Fruit fly (Drosophila melanogaster): ENCODE results near the gene CG12971.
A peak's percentile ranks its signal among the peaks of the same experiment; 100 is the strongest.

The CG12971 gene

DNA sequence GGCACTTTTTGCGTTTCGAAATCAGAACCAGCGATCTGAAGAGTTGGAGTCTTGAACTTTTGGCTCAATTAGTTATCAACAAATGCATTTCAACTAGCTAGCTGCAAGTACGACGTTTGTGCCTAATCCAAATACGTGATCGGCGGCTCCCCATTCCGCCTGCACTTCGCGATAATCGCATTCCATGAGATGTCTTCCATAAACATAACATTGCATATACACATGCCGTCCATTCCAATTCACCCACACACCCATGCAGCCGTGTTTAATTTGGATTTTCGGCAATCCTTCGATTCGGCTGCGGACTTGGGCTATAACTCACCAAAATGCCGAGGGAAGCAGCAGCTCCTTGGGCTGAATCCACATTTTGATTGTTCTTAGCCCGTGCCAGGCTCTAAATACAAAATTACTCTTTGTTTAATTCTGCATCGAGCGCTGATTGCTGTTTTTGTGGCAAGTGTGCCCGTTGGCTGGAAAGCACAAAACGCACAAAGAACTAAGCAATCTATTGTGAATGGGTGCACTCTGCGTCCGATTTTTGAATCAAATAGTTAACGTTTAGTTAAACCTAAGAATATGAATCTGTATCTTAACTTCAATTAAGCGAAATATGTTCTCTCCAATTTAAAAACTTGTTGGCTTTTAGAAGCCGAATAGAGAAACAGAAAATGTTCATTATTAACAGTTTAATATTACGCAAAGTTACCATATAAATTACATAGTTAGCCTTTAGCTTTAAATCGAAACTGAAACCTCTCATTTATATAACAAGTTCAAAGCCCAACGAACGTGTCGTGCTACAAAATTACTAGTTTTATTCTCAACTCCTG is 12.8 kb downstream of the CG12971 start, which contains the start of the genes Tbc1d8-9 and CG32436 (continued):
- no peak for TF ChIP-seq grau (tag; optimal IDR thresholded peaks at IDR 0.05)
- no peak for TF ChIP-seq CG6272 (GFP tag; IDR thresholded peaks at IDR 0.05)
- TF ChIP-seq CG17359 (tag; optimal IDR thresholded peaks at IDR 0.05), result no peak
- no peak for TF ChIP-seq gsb (GFP tag; IDR thresholded peaks at IDR 0.05)
- peak; percentile 68 for TF ChIP-seq Med (GFP tag)
- TF ChIP-seq CG14965 (GFP tag; optimal IDR thresholded peaks at IDR 0.05; ENCODE audit: borderline replicate concordance), result no peak
- TF ChIP-seq H2.0 (GFP tag; IDR thresholded peaks at IDR 0.05), result no peak
- peak in 1 of 3 experiments; percentile 10 for TF ChIP-seq Stat92E (GFP tag; optimal IDR thresholded peaks at IDR 0.05)
- peak; percentile 84 for TF ChIP-seq nerfin-1 (tag; optimal IDR thresholded peaks at IDR 0.05)
- TF ChIP-seq Drgx (GFP tag; IDR thresholded peaks at IDR 0.05), result no peak; the same call in 1 of the 2 replicates
- no peak for TF ChIP-seq CoRest (tag; optimal IDR thresholded peaks at IDR 0.05)
- TF ChIP-seq NC2β (GFP tag; optimal IDR thresholded peaks at IDR 0.05), result no peak
- TF ChIP-seq sens (GFP tag), result peak; percentile 42
- TF ChIP-seq unc-4 (GFP tag; IDR thresholded peaks at IDR 0.05; ENCODE audit: partially characterized antibody), result peak; percentile 37; the same call in 1 of the 2 replicates
- TF ChIP-seq CG8765 (GFP tag; IDR thresholded peaks at IDR 0.05), result no peak
- TF ChIP-seq Bgb (GFP tag; IDR thresholded peaks at IDR 0.05; ENCODE audit: partially characterized antibody), result peak; percentile 47; the same call in 1 of the 2 replicates
- peak; percentile 30 for TF ChIP-seq CG17829 (tag; optimal IDR thresholded peaks at IDR 0.05)
- no peak for TF ChIP-seq CG11504 (tag; optimal IDR thresholded peaks at IDR 0.05)
- TF ChIP-seq CG2875 (GFP tag; optimal IDR thresholded peaks at IDR 0.05), result no peak
- no peak for TF ChIP-seq D19B (GFP tag; optimal IDR thresholded peaks at IDR 0.05)
- TF ChIP-seq shn (GFP tag; optimal IDR thresholded peaks at IDR 0.05), result no peak
- TF ChIP-seq cwo (GFP tag; optimal IDR thresholded peaks at IDR 0.05), result no peak
- peak; percentile 8 for TF ChIP-seq p53 (GFP tag; optimal IDR thresholded peaks at IDR 0.05)
- TF ChIP-seq Spps (tag; optimal IDR thresholded peaks at IDR 0.05), result no peak
- TF ChIP-seq CG8089 (GFP tag; optimal IDR thresholded peaks at IDR 0.05), result no peak
- TF ChIP-seq unpg (GFP tag; optimal IDR thresholded peaks at IDR 0.05), result no peak
- peak; percentile 56 for TF ChIP-seq Ets97D (GFP tag; optimal IDR thresholded peaks at IDR 0.05)
- no peak for TF ChIP-seq CG17802 (tag; optimal IDR thresholded peaks at IDR 0.05)
- peak; percentile 1 for TF ChIP-seq dm (GFP tag; optimal IDR thresholded peaks at IDR 0.05)
- TF ChIP-seq CG4360 (GFP tag; IDR thresholded peaks at IDR 0.05), result peak; percentile 81
- TF ChIP-seq abd-A (tag; optimal IDR thresholded peaks at IDR 0.05), result no peak
- peak; percentile 19; the same call in 1 of the 2 replicates for TF ChIP-seq ato (GFP tag; IDR thresholded peaks at IDR 0.05; ENCODE audit: partially characterized antibody)
- TF ChIP-seq btn (GFP tag; optimal IDR thresholded peaks at IDR 0.05), result no peak
- TF ChIP-seq CG4854 (GFP tag; optimal IDR thresholded peaks at IDR 0.05), result no peak
- TF ChIP-seq CG10654 (GFP tag; optimal IDR thresholded peaks at IDR 0.05), result no peak
- TF ChIP-seq Vsx1 (GFP tag; optimal IDR thresholded peaks at IDR 0.05), result no peak
- no peak for TF ChIP-seq CG11085 (GFP tag; IDR thresholded peaks at IDR 0.05)
- TF ChIP-seq crc (GFP tag; optimal IDR thresholded peaks at IDR 0.05), result no peak
- TF ChIP-seq ap (GFP tag; IDR thresholded peaks at IDR 0.05), result no peak
- peak; percentile 83 for TF ChIP-seq MBD-R2 (GFP tag; IDR thresholded peaks at IDR 0.05)
- peak; percentile 93 for TF ChIP-seq gfzf (GFP tag; optimal IDR thresholded peaks at IDR 0.05)
- peak; percentile 31 for TF ChIP-seq Lhr (GFP tag; optimal IDR thresholded peaks at IDR 0.05)
- TF ChIP-seq zfh2 (GFP tag; optimal IDR thresholded peaks at IDR 0.05), result no peak
- no peak for TF ChIP-seq Lpt (GFP tag; optimal IDR thresholded peaks at IDR 0.05)
- TF ChIP-seq yki (optimal IDR thresholded peaks at IDR 0.05), result no peak
- TF ChIP-seq CG15479 (GFP tag; optimal IDR thresholded peaks at IDR 0.05), result no peak
- TF ChIP-seq CG8924 (tag; optimal IDR thresholded peaks at IDR 0.05), result no peak
- TF ChIP-seq CG9437 (GFP tag; optimal IDR thresholded peaks at IDR 0.05), result no peak
- peak; percentile 41; the same call in 1 of the 3 replicates for TF ChIP-seq row (GFP tag; IDR thresholded peaks at IDR 0.05)
